Fruit fly (Drosophila melanogaster): ENCODE results near the gene U2af38.
A peak's percentile ranks its signal among the peaks of the same experiment; 100 is the strongest.

dm6 chr2L:273603-274002 is 20.9 kb downstream of the U2af38 start, which contains the start of the genes mbm and CG11555:
- TF ChIP-seq Rel (GFP tag; optimal IDR thresholded peaks at IDR 0.05) (no peak), Rel (tag; optimal IDR thresholded peaks at IDR 0.05) (peak; percentile 6), HLH106 (tag; optimal IDR thresholded peaks at IDR 0.05) (peak; percentile 56), Sp1 (GFP tag; optimal IDR thresholded peaks at IDR 0.05) (peak; percentile 40), CrebA (GFP tag; optimal IDR thresholded peaks at IDR 0.05; ENCODE audit: borderline replicate concordance) (no peak)

Data from whole organism, wandering third instar larva.